Worm (Caenorhabditis elegans) whole organism, midembryonic: ENCODE data around the gene srz-103.
"Not testable (repeated sequence)": the region's sequence is repeated elsewhere in the genome, so short reads cannot be mapped to it uniquely, and the experiment has no call there.

Experiments used
- T22C8.4 ChIP-seq: fragments of 200-800 bp; sonication (Bioruptor generic); IDR thresholded peaks from 2 replicates; pipeline ENCODE4 v1.3.6; 2022; ENCODE audit warnings: missing genetic modification characterization, missing compliant biosample characterization
- cog-1 ChIP-seq: sonication (generic microtip); optimal IDR thresholded peaks from 2 replicates; lab custom pipeline; 2016; ENCODE audit warnings: missing genetic modification characterization, missing compliant biosample characterization
- flt-1 ChIP-seq: fragments of 200-800 bp; sonication (Bioruptor generic); IDR thresholded peaks from 2 replicates; pipeline ENCODE4 v1.3.6; 2022; ENCODE audit warnings: missing genetic modification characterization, missing compliant biosample characterization
- med-1 ChIP-seq: sonication (generic microtip); optimal IDR thresholded peaks from 2 replicates; lab custom pipeline; 2017; ENCODE audit warnings: missing genetic modification characterization, mild to moderate bottlenecking, missing compliant biosample characterization, antibody characterized with exemption, missing genetic modification reagents; ENCODE audit not compliant: insufficient read depth
- ref-1 ChIP-seq: fragments of 200-800 bp; sonication (Bioruptor generic); conservative IDR thresholded peaks from 2 replicates; pipeline ENCODE4 v1.3.6; 2022; ENCODE audit warnings: missing genetic modification reagents, missing genetic modification characterization, missing compliant biosample characterization

- TF ChIP-seq T22C8.4; cog-1; flt-1 (GFP tag; lab: Robert Waterston, UW); med-1 (GFP tag; lab: Kevin White, UChicago); ref-1: not testable (repeated sequence)
Measured at ce11 chrV:16654242-16654641, 24.9 kb downstream of the srz-103 start, which contains the start of gene W06G6.15.
